Fruit fly (Drosophila melanogaster): ENCODE measurements around the gene CG42394.
A peak's percentile ranks its signal among the peaks of the same experiment; 100 is the strongest.

The CG42394 gene

dm6 chr3R:10852232-10852774 lies 2.7 kb downstream of the CG42394 start, which contains the start of gene CG4565 (continued):
- TF ChIP-seq Stat92E (GFP tag; optimal IDR thresholded peaks at IDR 0.05), result peak in 1 of 3 experiments; percentile 36
- TF ChIP-seq Dref (GFP tag; IDR thresholded peaks at IDR 0.05), result no peak; the same call in 1 of the 2 replicates
- 0 out of 3 replicates have a peak, but pooled peaks have one; percentile 19 for TF ChIP-seq hb (GFP tag; IDR thresholded peaks at IDR 0.05; ENCODE audit: partially characterized antibody)
- no peak for TF ChIP-seq kah (GFP tag; optimal IDR thresholded peaks at IDR 0.05)
- TF ChIP-seq MESR4 (GFP tag; optimal IDR thresholded peaks at IDR 0.05), result no peak
- TF ChIP-seq chif (GFP tag; optimal IDR thresholded peaks at IDR 0.05), result no peak
- peak; percentile 10 for TF ChIP-seq CoRest (tag; optimal IDR thresholded peaks at IDR 0.05)
- no peak for TF ChIP-seq slp2 (GFP tag; optimal IDR thresholded peaks at IDR 0.05)
- TF ChIP-seq CG16815 (GFP tag; optimal IDR thresholded peaks at IDR 0.05), result no peak
- no peak for TF ChIP-seq nau (GFP tag; optimal IDR thresholded peaks at IDR 0.05)
- no peak for TF ChIP-seq Drgx (GFP tag; IDR thresholded peaks at IDR 0.05)
- peak; percentile 47; the same call in 1 of the 3 replicates for TF ChIP-seq CG14860 (GFP tag; IDR thresholded peaks at IDR 0.05; ENCODE audit: partially characterized antibody)
- TF ChIP-seq CG8478 (optimal IDR thresholded peaks at IDR 0.05), result no peak
- TF ChIP-seq trh (GFP tag; optimal IDR thresholded peaks at IDR 0.05), result no peak
- no peak for TF ChIP-seq CG43689 (GFP tag; IDR thresholded peaks at IDR 0.05)
- TF ChIP-seq danr (GFP tag; IDR thresholded peaks at IDR 0.05), result no peak
- no peak for TF ChIP-seq luna (GFP tag; optimal IDR thresholded peaks at IDR 0.05)
- no peak for TF ChIP-seq Sin3A (optimal IDR thresholded peaks at IDR 0.05)
- TF ChIP-seq Doc3 (GFP tag; IDR thresholded peaks at IDR 0.05; ENCODE audit: partially characterized antibody), result no peak; the same call in 2 of the 3 replicates
- TF ChIP-seq sqz (GFP tag; optimal IDR thresholded peaks at IDR 0.05), result no peak
- no peak for TF ChIP-seq Hmx (GFP tag; optimal IDR thresholded peaks at IDR 0.05)
- no peak for TF ChIP-seq hth (optimal IDR thresholded peaks at IDR 0.05)
- no peak for TF ChIP-seq Gug (GFP tag; IDR thresholded peaks at IDR 0.05)
- peak; percentile 13 for TF ChIP-seq pros (GFP tag; optimal IDR thresholded peaks at IDR 0.05)
- no peak for TF ChIP-seq Adf1 (GFP tag; IDR thresholded peaks at IDR 0.05)
- no peak for TF ChIP-seq CG11695 (GFP tag; IDR thresholded peaks at IDR 0.05)
- peak; percentile 44 for TF ChIP-seq CG1603 (tag; optimal IDR thresholded peaks at IDR 0.05)
- TF ChIP-seq dm (GFP tag; optimal IDR thresholded peaks at IDR 0.05), result no peak
- TF ChIP-seq CG2199 (GFP tag; IDR thresholded peaks at IDR 0.05), result no peak
- TF ChIP-seq salm (tag; optimal IDR thresholded peaks at IDR 0.05), result no peak
- no peak for TF ChIP-seq seq (GFP tag; IDR thresholded peaks at IDR 0.05)
- no peak for TF ChIP-seq CG10321 (GFP tag; IDR thresholded peaks at IDR 0.05)
- TF ChIP-seq cg (GFP tag; optimal IDR thresholded peaks at IDR 0.05), result no peak
- TF ChIP-seq Mad (GFP tag; optimal IDR thresholded peaks at IDR 0.05), result no peak
- no peak for TF ChIP-seq gro (GFP tag; optimal IDR thresholded peaks at IDR 0.05)
- TF ChIP-seq gem (tag; optimal IDR thresholded peaks at IDR 0.05), result no peak
- TF ChIP-seq CG10147 (GFP tag; optimal IDR thresholded peaks at IDR 0.05), result no peak
- TF ChIP-seq CG3407 (GFP tag; optimal IDR thresholded peaks at IDR 0.05), result no peak
- no peak for TF ChIP-seq CG1647 (GFP tag; optimal IDR thresholded peaks at IDR 0.05)
- TF ChIP-seq schlank (tag; optimal IDR thresholded peaks at IDR 0.05), result no peak
- peak; percentile 16 for TF ChIP-seq CTCF (GFP tag; optimal IDR thresholded peaks at IDR 0.05)
- TF ChIP-seq Antp (GFP tag; optimal IDR thresholded peaks at IDR 0.05), result no peak
- peak; percentile 93 for TF ChIP-seq Lhr (GFP tag; optimal IDR thresholded peaks at IDR 0.05)
- TF ChIP-seq br (optimal IDR thresholded peaks at IDR 0.05), result no peak
- TF ChIP-seq aop (GFP tag; IDR thresholded peaks at IDR 0.05), result no peak
- no peak for TF ChIP-seq NC2β (GFP tag; optimal IDR thresholded peaks at IDR 0.05)
- no peak for TF ChIP-seq ewg (GFP tag; optimal IDR thresholded peaks at IDR 0.05)
- TF ChIP-seq mirr (GFP tag; optimal IDR thresholded peaks at IDR 0.05), result peak; percentile 26
- TF ChIP-seq CG12299 (tag; optimal IDR thresholded peaks at IDR 0.05), result no peak
- TF ChIP-seq Dll (GFP tag; IDR thresholded peaks at IDR 0.05; ENCODE audit: partially characterized antibody), result peak; percentile 61
- TF ChIP-seq zen2 (GFP tag; IDR thresholded peaks at IDR 0.05; ENCODE audit: partially characterized antibody), result no peak
- TF ChIP-seq CG6272 (GFP tag; IDR thresholded peaks at IDR 0.05), result no peak
- no peak for TF ChIP-seq dati (GFP tag; IDR thresholded peaks at IDR 0.05)

All from whole organism, embryonic.